Worm (Caenorhabditis elegans): ENCODE measurements around the gene Y40C7B.4.
A peak's percentile ranks its signal among the peaks of the same experiment; 100 is the strongest.

Y40C7B.4 gene

DNA sequence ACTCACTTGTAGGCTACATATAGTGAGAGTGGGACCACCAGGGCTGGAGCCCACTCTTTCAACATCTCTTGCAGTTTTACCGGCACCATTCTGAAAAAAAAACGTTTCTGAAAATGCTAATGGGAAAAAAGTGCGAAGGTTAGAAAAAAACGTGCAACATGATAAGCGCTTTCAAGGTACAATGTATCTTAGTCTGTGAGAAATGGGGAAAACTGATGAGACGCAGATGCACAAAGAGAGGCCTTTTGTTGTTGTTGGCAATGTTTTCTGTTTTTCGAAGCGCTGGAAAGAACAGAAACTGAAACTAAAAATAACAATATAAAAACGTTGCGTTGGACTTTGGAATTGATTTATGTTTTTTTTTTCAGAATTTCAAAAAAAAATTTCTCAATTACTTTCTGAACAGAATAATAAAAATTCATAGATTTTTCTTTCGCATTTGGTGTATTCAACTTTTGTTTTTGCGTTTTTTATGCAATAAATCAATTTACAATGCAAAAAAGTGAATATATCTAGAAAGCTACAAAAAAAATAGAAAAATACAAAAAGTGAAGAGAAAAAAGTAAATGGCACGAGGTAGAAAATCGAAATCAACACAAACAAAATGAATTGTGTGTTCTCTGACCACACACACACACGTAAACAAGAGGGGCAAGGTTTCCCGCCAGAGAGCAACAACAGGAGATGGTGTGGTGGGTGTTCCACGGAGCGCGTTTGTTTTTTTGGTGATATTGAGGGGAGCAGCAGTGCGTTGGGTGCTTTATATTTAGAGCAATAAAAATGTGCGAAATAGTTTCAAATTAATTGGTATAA lies 20.6 kb downstream of the Y40C7B.4 start, which contains the start of gene dhs-30 (continued):
- TF ChIP-seq attf-4 (tag; optimal IDR thresholded peaks at IDR 0.05) (no peak), unc-39 (tag; optimal IDR thresholded peaks at IDR 0.05) (no peak), F49E8.2 (tag; optimal IDR thresholded peaks at IDR 0.05; ENCODE audit: borderline replicate concordance) (no peak), mes-2 (tag; optimal IDR thresholded peaks at IDR 0.05; ENCODE audit: poor library complexity, severe bottlenecking) (peak; percentile 20), nhr-77 (tag; optimal IDR thresholded peaks at IDR 0.05) (peak; percentile 31), lin-39 (tag; optimal IDR thresholded peaks at IDR 0.05) (no peak), Y75B8A.6 (GFP tag; IDR thresholded peaks at IDR 0.05) (no peak), daf-19 (GFP tag; conservative IDR thresholded peaks at IDR 0.05) (no peak), hlh-30 (tag; optimal IDR thresholded peaks at IDR 0.05; ENCODE audit: insufficient read depth) (peak; percentile 43), nhr-10 (tag; optimal IDR thresholded peaks at IDR 0.05) (no peak), nhr-48 (tag; optimal IDR thresholded peaks at IDR 0.05) (no peak), fkh-10 (GFP tag; optimal IDR thresholded peaks at IDR 0.05) (peak; percentile 4), F10B5.3 (tag; optimal IDR thresholded peaks at IDR 0.05) (no peak), aha-1 (tag) (peak; percentile 54), dve-1 (tag; optimal IDR thresholded peaks at IDR 0.05; ENCODE audit: insufficient read depth) (peak; percentile 28), lin-15B (tag; optimal IDR thresholded peaks at IDR 0.05) (no peak), F37D6.2 (tag; optimal IDR thresholded peaks at IDR 0.05) (no peak), gei-8 (GFP tag; optimal IDR thresholded peaks at IDR 0.05) (no peak), hif-1 (tag; optimal IDR thresholded peaks at IDR 0.05) (peak in 1 of 2 experiments; percentile 3), nhr-11 (tag; optimal IDR thresholded peaks at IDR 0.05) (no peak), T20F7.1 (GFP tag; optimal IDR thresholded peaks at IDR 0.05) (no peak), zfp-3 (GFP tag; conservative IDR thresholded peaks at IDR 0.05) (no peak), madf-5 (GFP tag; IDR thresholded peaks at IDR 0.05) (no peak), ceh-20 (GFP tag; IDR thresholded peaks at IDR 0.05) (no peak), hlh-11 (tag; optimal IDR thresholded peaks at IDR 0.05) (peak; percentile 8), aly-2 (tag; optimal IDR thresholded peaks at IDR 0.05) (no peak)

- TF ChIP-seq nhr-237 (tag; optimal IDR thresholded peaks at IDR 0.05) (no peak), nhr-48 (tag; optimal IDR thresholded peaks at IDR 0.05) (no peak), aha-1 (tag) (peak; percentile 99), F10B5.3 (tag; optimal IDR thresholded peaks at IDR 0.05) (no peak)
These were observed 21.6 kb downstream of the Y40C7B.4 start for ce11 chrX:17234988-17235387.

ce11 chrX:17233248-17233647 lies 23.3 kb downstream of the Y40C7B.4 start:
- TF ChIP-seq lin-38 (GFP tag; IDR thresholded peaks at IDR 0.05), result peak; percentile 27; the same call in 1 of the 2 replicates

ce11 chrX:17231348-17231747 lies 25.2 kb downstream of the Y40C7B.4 start, which contains the start of gene T25G12.3:
Gene T25G12.3, plus strand, starts transcription at chrX:17231648.
- TF ChIP-seq D1046.2 (GFP tag; IDR thresholded peaks at IDR 0.05) (no peak), ctbp-1 (GFP tag; IDR thresholded peaks at IDR 0.05) (no peak), spr-3 (GFP tag; optimal IDR thresholded peaks at IDR 0.05) (no peak), hif-1 (tag; optimal IDR thresholded peaks at IDR 0.05) (no peak), set-16 (GFP tag; IDR thresholded peaks at IDR 0.05) (no peak), egl-43 (GFP tag; IDR thresholded peaks at IDR 0.05) (no peak), Y75B8A.6 (GFP tag; IDR thresholded peaks at IDR 0.05) (no peak), lsy-2 (tag; optimal IDR thresholded peaks at IDR 0.05) (no peak), ztf-11 (tag; optimal IDR thresholded peaks at IDR 0.05) (no peak), nhr-11 (tag; optimal IDR thresholded peaks at IDR 0.05) (no peak), nhr-6 (tag; optimal IDR thresholded peaks at IDR 0.05) (no peak), zip-2 (tag; optimal IDR thresholded peaks at IDR 0.05) (no peak), madf-9 (GFP tag; conservative IDR thresholded peaks at IDR 0.05) (no peak), nhr-102 (tag; optimal IDR thresholded peaks at IDR 0.05) (no peak), duxl-1 (tag; optimal IDR thresholded peaks at IDR 0.05; ENCODE audit: poor library complexity) (no peak), daf-12 (tag; optimal IDR thresholded peaks at IDR 0.05) (no peak), daf-19 (GFP tag; conservative IDR thresholded peaks at IDR 0.05) (no peak), zfp-2 (tag; optimal IDR thresholded peaks at IDR 0.05) (no peak), mxl-2 (GFP tag; conservative IDR thresholded peaks at IDR 0.05) (no peak), nhr-237 (tag; optimal IDR thresholded peaks at IDR 0.05) (no peak)

Measured in whole organism, L4 larva.